Fruit fly (Drosophila melanogaster) whole organism, pupa: ENCODE measurements around the gene CG32281.

Experiments used
- CG10348 ChIP-seq: fragments of 200-800 bp; sonication (Bioruptor generic); IDR thresholded peaks from 2 replicates; pipeline ENCODE4 v1.3.6; 2022; ENCODE audit warnings: missing biosample characterization, missing genetic modification characterization
- CG12605 ChIP-seq: fragments of 200-800 bp; sonication (Bioruptor generic); IDR thresholded peaks from 2 replicates; pipeline ENCODE4 v1.3.6; 2022; ENCODE audit warnings: missing biosample characterization, missing genetic modification characterization
- CG13204 ChIP-seq: fragments of 200-800 bp; sonication (Bioruptor generic); optimal IDR thresholded peaks from 2 replicates; lab custom pipeline; 2018; ENCODE audit warnings: missing biosample characterization, mild to moderate bottlenecking, missing genetic modification characterization, moderate library complexity
- CG14655 ChIP-seq: fragments of 200-800 bp; sonication (Bioruptor generic); optimal IDR thresholded peaks from 3 replicates; lab custom pipeline; 2017; ENCODE audit warnings: mild to moderate bottlenecking, missing biosample characterization, missing genetic modification reagents, missing genetic modification characterization
- CG15710 ChIP-seq: fragments of 200-800 bp; sonication (Bioruptor generic); optimal IDR thresholded peaks from 2 replicates; lab custom pipeline; 2018; ENCODE audit warnings: missing biosample characterization, mild to moderate bottlenecking, missing genetic modification characterization, moderate library complexity
- CG17806 ChIP-seq: fragments of 200-800 bp; sonication (Bioruptor generic); optimal IDR thresholded peaks from 2 replicates; lab custom pipeline; 2018; ENCODE audit warnings: missing biosample characterization, mild to moderate bottlenecking, missing genetic modification characterization, moderate library complexity
- CG32121 ChIP-seq: fragments of 200-800 bp; sonication (Bioruptor generic); IDR thresholded peaks from 2 replicates; pipeline ENCODE4 v1.3.6; 2022; ENCODE audit warnings: missing biosample characterization, missing genetic modification characterization
- CG34367 ChIP-seq: fragments of 200-800 bp; sonication (Bioruptor generic); optimal IDR thresholded peaks from 2 replicates; lab custom pipeline; 2018; ENCODE audit warnings: missing biosample characterization, mild to moderate bottlenecking, missing genetic modification characterization
- CG4496 ChIP-seq: fragments of 200-800 bp; sonication (Bioruptor generic); IDR thresholded peaks from 3 replicates; pipeline ENCODE4 v1.3.6; 2022; ENCODE audit warnings: missing biosample characterization, missing genetic modification characterization
- CG8159 ChIP-seq: fragments of 200-800 bp; sonication (Bioruptor generic); optimal IDR thresholded peaks from 3 replicates; lab custom pipeline; 2018; ENCODE audit warnings: missing biosample characterization, mild to moderate bottlenecking, missing genetic modification characterization, moderate library complexity
- CG8301 ChIP-seq: fragments of 200-800 bp; sonication (Bioruptor generic); optimal IDR thresholded peaks from 2 replicates; lab custom pipeline; 2018; ENCODE audit warnings: missing biosample characterization, mild to moderate bottlenecking, missing genetic modification characterization
- CG9948 ChIP-seq: fragments of 200-800 bp; sonication (Bioruptor generic); optimal IDR thresholded peaks from 2 replicates; lab custom pipeline; 2018; ENCODE audit warnings: missing biosample characterization, mild to moderate bottlenecking, missing genetic modification characterization, moderate library complexity
- D1 ChIP-seq: fragments of 200-800 bp; sonication (Bioruptor generic); optimal IDR thresholded peaks from 2 replicates; lab custom pipeline; 2018; ENCODE audit warnings: missing biosample characterization, mild to moderate bottlenecking, missing genetic modification characterization, moderate library complexity
- EcR ChIP-seq: fragments of 200-800 bp; sonication (Bioruptor generic); optimal IDR thresholded peaks from 3 replicates; lab custom pipeline; 2019; ENCODE audit warnings: missing biosample characterization, missing genetic modification characterization, mild to moderate bottlenecking, moderate library complexity, missing genetic modification reagents
- Ets98B ChIP-seq: fragments of 200-800 bp; sonication (Bioruptor generic); IDR thresholded peaks from 2 replicates; pipeline ENCODE4 v1.3.6; 2022; ENCODE audit warnings: missing biosample characterization, missing genetic modification characterization
- Pif1A ChIP-seq: fragments of 200-800 bp; sonication (Bioruptor generic); optimal IDR thresholded peaks from 3 replicates; lab custom pipeline; 2016; ENCODE audit warnings: missing biosample characterization, missing genetic modification characterization
- Pif1B ChIP-seq: fragments of 200-800 bp; sonication (Bioruptor generic); optimal IDR thresholded peaks from 3 replicates; lab custom pipeline; 2016; ENCODE audit warnings: missing biosample characterization, missing genetic modification characterization
- Snoo ChIP-seq: fragments of 200-800 bp; sonication (Bioruptor generic); optimal IDR thresholded peaks from 3 replicates; lab custom pipeline; 2017; ENCODE audit warnings: missing biosample characterization, mild to moderate bottlenecking, missing genetic modification characterization, inconsistent platforms
- fd96Ca ChIP-seq: fragments of 200-800 bp; sonication (Bioruptor generic); IDR thresholded peaks from 3 replicates; pipeline ENCODE4 v1.3.6; 2022; ENCODE audit warnings: missing biosample characterization, missing genetic modification characterization
- gl ChIP-seq: fragments of 200-800 bp; sonication (Bioruptor generic); optimal IDR thresholded peaks from 2 replicates; lab custom pipeline; 2018; ENCODE audit warnings: missing biosample characterization, mild to moderate bottlenecking, missing genetic modification characterization
- rn ChIP-seq: fragments of 200-800 bp; sonication (Bioruptor generic); IDR thresholded peaks from 2 replicates; pipeline ENCODE4 v1.3.6; 2022; ENCODE audit warnings: missing biosample characterization, missing genetic modification characterization

CG32281 gene

DNA sequence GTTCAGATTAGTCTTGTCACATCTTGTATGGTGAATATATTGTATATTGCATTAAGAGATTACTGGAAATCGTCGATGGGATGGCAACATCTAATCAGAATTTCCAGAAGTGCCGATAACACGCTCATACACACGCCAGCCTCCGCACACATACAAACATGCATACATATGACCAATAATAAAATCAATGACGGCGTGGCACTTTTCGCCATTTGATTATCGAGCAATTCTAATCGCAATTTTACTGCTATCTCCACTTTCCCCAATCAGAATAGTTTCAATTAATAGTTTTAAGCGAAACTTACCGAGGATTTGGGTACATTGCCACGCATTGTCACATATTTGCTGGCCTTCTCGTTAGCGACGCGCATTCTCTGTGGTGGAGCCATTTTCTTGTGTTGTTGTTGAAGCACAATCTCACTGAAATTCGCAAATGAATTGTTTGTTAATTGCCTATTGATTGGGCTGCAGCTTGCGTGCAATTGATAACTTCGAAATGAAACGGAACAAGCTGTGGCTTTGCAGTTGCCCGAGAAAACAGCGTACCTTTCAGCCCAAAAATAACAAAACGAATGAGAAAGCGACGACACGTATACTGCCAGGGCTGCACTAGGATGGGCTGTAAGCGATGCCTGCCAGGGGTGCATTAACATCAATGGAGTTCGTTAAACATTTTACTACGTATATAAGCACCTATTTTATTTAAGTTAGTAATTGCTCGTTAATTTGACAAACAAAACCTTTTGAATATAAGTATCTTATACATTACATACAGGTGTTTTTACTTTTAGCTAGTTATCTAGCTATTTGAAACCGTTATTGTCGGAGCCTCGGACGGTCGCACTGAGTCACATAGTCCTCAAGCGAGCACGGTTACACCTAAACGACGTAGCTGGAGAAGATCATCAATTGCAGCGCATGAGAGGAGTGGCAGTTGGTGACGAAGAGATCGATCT is 29.6 kb downstream of the CG32281 start, which contains the start of the genes CG32276 and gry:
Gene CG32276, minus strand, starts transcription at position 601 of the 956 bp plus-strand sequence.
Gene gry, plus strand, starts transcription at position 644 of the 956 bp plus-strand sequence.
- TF ChIP-seq CG10348 (no peak), EcR (GFP tag; lab: Kevin White, UChicago) (peak; percentile 35), CG34367 (tag; lab: Kevin White, UChicago) (peak; percentile 50), CG9948 (tag; lab: Kevin White, UChicago) (no peak), rn (GFP tag; lab: Robert Waterston, UW) (0 out of 2 replicates have a peak, but pooled peaks have one; percentile 32), CG17806 (tag; lab: Kevin White, UChicago) (peak; percentile 49), CG32121 (GFP tag; lab: Robert Waterston, UW) (peak; percentile 76), CG15710 (tag; lab: Kevin White, UChicago) (peak; percentile 56), CG4496 (GFP tag; lab: Robert Waterston, UW) (peak; percentile 54; the same call in 2 of the 3 replicates), Pif1B (GFP tag; lab: Kevin White, UChicago) (no peak), D1 (tag; lab: Kevin White, UChicago) (no peak), CG13204 (GFP tag; lab: Kevin White, UChicago) (no peak), Ets98B (peak; percentile 58; the same call in 1 of the 2 replicates), CG12605 (GFP tag; lab: Robert Waterston, UW) (peak; percentile 22; the same call in 1 of the 2 replicates), fd96Ca (peak; percentile 77; the same call in 2 of the 3 replicates), CG14655 (GFP tag; lab: Kevin White, UChicago) (no peak), Pif1A (GFP tag; lab: Kevin White, UChicago) (no peak), CG8301 (no peak), gl (no peak), CG8159 (tag; lab: Kevin White, UChicago) (no peak), Snoo (tag; lab: Kevin White, UChicago) (no peak)
- TF ChIP-seq, all 21 proteins: peak for 10

dm6 chr3L:3203062-3203461 is 33.9 kb downstream of the CG32281 start, which contains the start of gene CG32271:
Gene CG32271, minus strand, starts transcription at chr3L:3203162.
- TF ChIP-seq CG12605 (GFP tag; lab: Robert Waterston, UW) = no peak
- no peak for TF ChIP-seq CG32121 (GFP tag; lab: Robert Waterston, UW)
- TF ChIP-seq Snoo (tag; lab: Kevin White, UChicago) = no peak
- TF ChIP-seq gl = no peak
- no peak for TF ChIP-seq EcR (GFP tag; lab: Kevin White, UChicago)
- no peak for TF ChIP-seq CG15710 (tag; lab: Kevin White, UChicago)
- TF ChIP-seq CG10348 = no peak
- TF ChIP-seq CG13204 (GFP tag; lab: Kevin White, UChicago) = no peak
- TF ChIP-seq Pif1A (GFP tag; lab: Kevin White, UChicago) = no peak
- TF ChIP-seq CG17806 (tag; lab: Kevin White, UChicago) = no peak
- no peak for TF ChIP-seq Pif1B (GFP tag; lab: Kevin White, UChicago)
- TF ChIP-seq D1 (tag; lab: Kevin White, UChicago) = no peak
- no peak for TF ChIP-seq CG8159 (tag; lab: Kevin White, UChicago)
- no peak for TF ChIP-seq Ets98B
- no peak for TF ChIP-seq CG8301
- no peak for TF ChIP-seq CG4496 (GFP tag; lab: Robert Waterston, UW)
- TF ChIP-seq rn (GFP tag; lab: Robert Waterston, UW) = no peak
- TF ChIP-seq CG9948 (tag; lab: Kevin White, UChicago) = no peak

dm6 chr3L:3204348-3204747 is 35.2 kb downstream of the CG32281 start, which contains the start of gene CG33159:
Gene CG33159, minus strand, starts transcription at chr3L:3204448.
- TF ChIP-seq CG9948 (tag; lab: Kevin White, UChicago) (no peak), rn (GFP tag; lab: Robert Waterston, UW) (no peak), CG8301 (no peak), Ets98B (no peak), EcR (GFP tag; lab: Kevin White, UChicago) (no peak), CG10348 (no peak), CG15710 (tag; lab: Kevin White, UChicago) (no peak), CG13204 (GFP tag; lab: Kevin White, UChicago) (no peak), Pif1A (GFP tag; lab: Kevin White, UChicago) (no peak), Pif1B (GFP tag; lab: Kevin White, UChicago) (no peak), Snoo (tag; lab: Kevin White, UChicago) (no peak), CG4496 (GFP tag; lab: Robert Waterston, UW) (no peak), fd96Ca (no peak), D1 (tag; lab: Kevin White, UChicago) (no peak), CG12605 (GFP tag; lab: Robert Waterston, UW) (no peak), CG32121 (GFP tag; lab: Robert Waterston, UW) (no peak), gl (no peak), CG17806 (tag; lab: Kevin White, UChicago) (no peak)

dm6 chr3L:3205349-3205748 is 36.2 kb downstream of the CG32281 start, which contains the start of gene CG32277:
Gene CG32277, minus strand, starts transcription at chr3L:3205449.
- no peak for TF ChIP-seq CG9948 (tag; lab: Kevin White, UChicago)
- TF ChIP-seq CG14655 (GFP tag; lab: Kevin White, UChicago) = no peak

DNA sequence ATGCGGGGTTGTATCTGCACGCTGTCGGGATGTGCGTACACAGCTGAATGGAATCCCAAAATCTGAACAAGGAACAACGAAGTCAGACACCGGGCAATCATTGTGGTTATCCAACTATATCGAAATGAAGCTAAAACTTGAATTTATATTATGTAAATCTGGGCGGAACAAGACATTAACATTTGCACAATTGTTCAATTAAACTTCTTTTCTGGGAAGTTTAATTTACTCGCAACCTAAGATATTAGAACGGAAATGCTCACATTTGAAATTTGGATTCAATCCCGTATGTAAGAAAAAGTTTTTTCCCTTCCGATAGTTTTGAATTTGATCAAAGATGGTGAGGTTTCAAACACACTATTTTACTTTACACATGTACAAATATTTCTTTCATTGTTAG is 37.1 kb downstream of the CG32281 start, which contains the start of gene CG33160:
Gene CG33160, minus strand, starts transcription at position 101 of the 400 bp plus-strand sequence.
- TF ChIP-seq CG10348 = no peak
- no peak for TF ChIP-seq CG34367 (tag; lab: Kevin White, UChicago)
- no peak for TF ChIP-seq CG32121 (GFP tag; lab: Robert Waterston, UW)
- TF ChIP-seq CG14655 (GFP tag; lab: Kevin White, UChicago) = no peak
- no peak for TF ChIP-seq CG12605 (GFP tag; lab: Robert Waterston, UW)
- TF ChIP-seq Ets98B = no peak
- no peak for TF ChIP-seq D1 (tag; lab: Kevin White, UChicago)
- TF ChIP-seq CG13204 (GFP tag; lab: Kevin White, UChicago) = no peak
- TF ChIP-seq CG9948 (tag; lab: Kevin White, UChicago) = no peak
- TF ChIP-seq rn (GFP tag; lab: Robert Waterston, UW) = no peak
- TF ChIP-seq Pif1B (GFP tag; lab: Kevin White, UChicago) = no peak
- TF ChIP-seq, all 21 proteins: peak for 0
